Worm (Caenorhabditis elegans) whole organism, L4 larva: ENCODE results near the gene H14E04.3.

ENCODE experiments used
- aly-2 ChIP-seq: sonication (generic microtip); optimal IDR thresholded peaks from 2 replicates; lab custom pipeline; 2018; ENCODE audit warnings: missing biosample characterization, missing genetic modification characterization
- ceh-82 ChIP-seq: sonication (generic microtip); optimal IDR thresholded peaks from 2 replicates; lab custom pipeline; 2017; ENCODE audit warnings: missing biosample characterization, missing genetic modification characterization
- ctbp-1 ChIP-seq: fragments of 200-800 bp; sonication (Bioruptor generic); IDR thresholded peaks from 2 replicates; pipeline ENCODE4 v1.3.6; 2022; ENCODE audit warnings: missing genetic modification reagents, missing genetic modification characterization, missing compliant biosample characterization
- daf-12 ChIP-seq: fragments of 150-350 bp; optimal IDR thresholded peaks from 2 replicates; lab custom pipeline; 2014; ENCODE audit warnings: missing biosample characterization, missing genetic modification reagents, missing genetic modification characterization
- dpl-1 ChIP-seq: fragments of 150-350 bp; optimal IDR thresholded peaks from 2 replicates; lab custom pipeline; 2014; ENCODE audit warnings: missing biosample characterization, missing genetic modification reagents, missing genetic modification characterization
- lin-1 ChIP-seq: fragments of 200-800 bp; sonication (Bioruptor generic); IDR thresholded peaks from 2 replicates; pipeline ENCODE4 v1.3.6; 2022; ENCODE audit warnings: missing genetic modification reagents, missing genetic modification characterization, missing compliant biosample characterization
- nhr-25 ChIP-seq: sonication (generic microtip); optimal IDR thresholded peaks from 2 replicates; lab custom pipeline; 2017; ENCODE audit warnings: missing genetic modification characterization, mild to moderate bottlenecking, missing compliant biosample characterization, antibody characterized with exemption, moderate library complexity, borderline replicate concordance; ENCODE audit not compliant: insufficient read depth
- pha-4 ChIP-seq, 2 experiments: fragments of 150-350 bp in 1 of 2; fragments of 200-800 bp in 1 of 2; sonication (Bioruptor generic) in 1 of 2; IDR thresholded peaks in 1 of 2; optimal IDR thresholded peaks in 1 of 2; 2 replicates each; pipeline versions ENCODE4 v1.3.6 to Lab custom; 2014 to 2022; ENCODE audit warnings: missing genetic modification characterization in 2 of 2, missing genetic modification reagents in 2 of 2, missing biosample characterization in 1 of 2, missing compliant biosample characterization in 1 of 2
- pqm-1 ChIP-seq: sonication (generic microtip); optimal IDR thresholded peaks from 2 replicates; lab custom pipeline; 2017; ENCODE audit warnings: missing biosample characterization, missing genetic modification characterization
- skn-1 ChIP-seq: fragments of 150-350 bp; optimal IDR thresholded peaks from 2 replicates; lab custom pipeline; 2014; ENCODE audit warnings: missing biosample characterization, missing genetic modification characterization
- snpc-4 ChIP-seq: fragments of 150-350 bp; optimal IDR thresholded peaks from 2 replicates; lab custom pipeline; 2014; ENCODE audit warnings: missing biosample characterization, missing genetic modification characterization
- zag-1 ChIP-seq: fragments of 150-350 bp; optimal IDR thresholded peaks from 2 replicates; lab custom pipeline; 2014; ENCODE audit warnings: missing biosample characterization, missing genetic modification characterization
- zfp-2 ChIP-seq: sonication (generic microtip); optimal IDR thresholded peaks from 2 replicates; lab custom pipeline; 2016; ENCODE audit warnings: mild to moderate bottlenecking, missing genetic modification characterization, missing compliant biosample characterization
- ztf-11 ChIP-seq: fragments of 150-350 bp; optimal IDR thresholded peaks from 2 replicates; lab custom pipeline; 2014; ENCODE audit warnings: missing biosample characterization, missing genetic modification characterization

ce11 chrIII:2432925-2433324 is 46.5 kb upstream of the H14E04.3 start:
- TF ChIP-seq dpl-1 (GFP tag; lab: Kevin White, UChicago), result no peak
- no peak for TF ChIP-seq ztf-11 (tag; lab: Kevin White, UChicago)
- no peak for TF ChIP-seq daf-12 (tag; lab: Kevin White, UChicago)
- no peak for TF ChIP-seq snpc-4
- no peak for TF ChIP-seq nhr-25
- TF ChIP-seq lin-1 (GFP tag; lab: Robert Waterston, UW), result no peak
- no peak for TF ChIP-seq skn-1 (tag; lab: Kevin White, UChicago)
- TF ChIP-seq pha-4 (GFP tag; IDR thresholded peaks at IDR 0.05; lab: Robert Waterston, UW), result no peak
- no peak for TF ChIP-seq pha-4 (tag; optimal IDR thresholded peaks at IDR 0.05; lab: Kevin White, UChicago)
- TF ChIP-seq zag-1 (tag; lab: Kevin White, UChicago), result no peak
- no peak for TF ChIP-seq ctbp-1
- no peak for TF ChIP-seq ceh-82 (tag; lab: Kevin White, UChicago)
- TF ChIP-seq aly-2 (tag; lab: Kevin White, UChicago), result no peak
- no peak for TF ChIP-seq pqm-1
- TF ChIP-seq zfp-2, result no peak
